Worm (Caenorhabditis elegans) whole organism, midembryonic: Measurements from ENCODE around the gene yars-2.

ENCODE experiments used
- T22C8.4 ChIP-seq: fragments of 200-800 bp; sonication (Bioruptor generic); IDR thresholded peaks from 2 replicates; pipeline ENCODE4 v1.3.6; 2022; ENCODE audit warnings: missing genetic modification characterization, missing compliant biosample characterization
- cog-1 ChIP-seq: sonication (generic microtip); optimal IDR thresholded peaks from 2 replicates; lab custom pipeline; 2016; ENCODE audit warnings: missing genetic modification characterization, missing compliant biosample characterization
- flt-1 ChIP-seq: fragments of 200-800 bp; sonication (Bioruptor generic); IDR thresholded peaks from 2 replicates; pipeline ENCODE4 v1.3.6; 2022; ENCODE audit warnings: missing genetic modification characterization, missing compliant biosample characterization
- klf-2 ChIP-seq: fragments of 200-800 bp; sonication (Bioruptor generic); conservative IDR thresholded peaks from 2 replicates; pipeline ENCODE4 v1.3.6; 2022; ENCODE audit warnings: missing genetic modification reagents, missing genetic modification characterization, missing compliant biosample characterization
- med-1 ChIP-seq: sonication (generic microtip); optimal IDR thresholded peaks from 2 replicates; lab custom pipeline; 2017; ENCODE audit warnings: missing genetic modification characterization, mild to moderate bottlenecking, missing compliant biosample characterization, antibody characterized with exemption, missing genetic modification reagents; ENCODE audit not compliant: insufficient read depth
- ref-1 ChIP-seq: fragments of 200-800 bp; sonication (Bioruptor generic); conservative IDR thresholded peaks from 2 replicates; pipeline ENCODE4 v1.3.6; 2022; ENCODE audit warnings: missing genetic modification reagents, missing genetic modification characterization, missing compliant biosample characterization
- tab-1 ChIP-seq: fragments of 200-800 bp; sonication (Bioruptor generic); IDR thresholded peaks from 2 replicates; pipeline ENCODE4 v1.3.6; 2022; ENCODE audit warnings: missing genetic modification characterization, missing compliant biosample characterization
- ztf-23 ChIP-seq: fragments of 200-800 bp; sonication (Bioruptor generic); IDR thresholded peaks from 2 replicates; pipeline ENCODE4 v1.3.6; 2022; ENCODE audit warnings: missing genetic modification reagents, missing genetic modification characterization, missing compliant biosample characterization
- ztf-29 ChIP-seq: fragments of 200-800 bp; sonication (Bioruptor generic); IDR thresholded peaks from 2 replicates; pipeline ENCODE4 v1.3.6; 2022; ENCODE audit warnings: missing genetic modification reagents, missing genetic modification characterization, missing compliant biosample characterization

yars-2 gene

DNA sequence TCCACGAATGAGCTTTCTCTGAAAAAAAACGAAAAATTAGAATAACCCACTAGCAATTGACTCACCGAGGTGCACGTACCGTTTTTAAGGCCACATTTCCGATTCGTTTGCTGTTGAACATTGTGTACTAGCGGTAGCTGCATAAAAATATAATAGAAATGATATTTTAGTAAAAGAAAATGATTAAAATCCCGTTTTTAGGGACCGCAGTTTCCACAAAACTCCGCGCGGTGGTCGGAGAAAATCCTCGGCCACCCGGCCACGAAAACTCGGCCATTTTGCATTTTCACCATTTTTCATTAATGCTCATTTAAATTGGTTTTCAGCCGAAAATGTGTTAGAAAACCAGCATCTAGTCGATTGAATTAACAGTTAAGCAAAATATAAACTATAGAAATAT is at the start of gene yars-2:
Gene yars-2, minus strand, starts transcription at position 249 of the 400 bp plus-strand sequence.
- TF ChIP-seq ref-1 (no peak), ztf-23 (GFP tag; lab: Robert Waterston, UW) (0 out of 2 replicates have a peak, but pooled peaks have one; percentile 37)

DNA sequence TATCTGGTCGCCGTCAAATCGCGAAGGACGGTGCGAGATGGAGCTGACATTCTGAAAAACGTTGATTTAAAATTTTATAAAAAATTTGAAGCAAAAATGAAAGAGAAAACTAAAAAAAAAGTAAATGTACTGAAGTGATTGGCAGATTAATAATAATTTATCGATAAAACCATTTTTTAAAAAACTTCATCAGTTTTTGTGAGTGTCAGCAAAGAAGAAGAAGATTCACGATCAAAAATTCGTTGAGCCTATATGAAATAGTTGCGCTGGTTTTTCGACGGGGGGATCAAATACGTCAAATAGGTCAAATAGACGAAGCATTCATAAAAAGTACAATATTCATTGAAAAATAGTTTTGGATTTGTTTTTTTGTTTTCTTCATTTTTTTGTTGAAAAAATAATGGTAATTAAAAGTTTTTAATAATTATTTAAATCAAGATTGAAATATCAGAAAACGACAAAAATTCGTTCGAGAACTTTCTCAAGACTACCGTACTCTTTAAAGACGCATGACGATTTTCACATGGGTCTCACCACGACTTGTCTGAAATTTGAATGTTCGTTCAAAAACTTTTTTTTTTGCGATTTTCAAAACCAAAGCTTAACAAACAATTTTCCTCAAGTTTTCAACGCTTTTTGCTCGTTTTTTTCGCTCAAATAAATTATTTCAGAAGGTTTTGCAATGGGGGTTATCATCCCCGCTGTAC is 48.1 kb upstream of the yars-2 start, which contains the start of the genes memi-1 and cyp-31A3:
Gene memi-1, minus strand, starts transcription at position 51 of the 707 bp plus-strand sequence.
Gene cyp-31A3, plus strand, starts transcription at position 672 of the 707 bp plus-strand sequence.
- TF ChIP-seq ztf-23 (GFP tag; lab: Robert Waterston, UW) (no peak), T22C8.4 (GFP tag; lab: Robert Waterston, UW) (no peak), ref-1 (no peak)

DNA sequence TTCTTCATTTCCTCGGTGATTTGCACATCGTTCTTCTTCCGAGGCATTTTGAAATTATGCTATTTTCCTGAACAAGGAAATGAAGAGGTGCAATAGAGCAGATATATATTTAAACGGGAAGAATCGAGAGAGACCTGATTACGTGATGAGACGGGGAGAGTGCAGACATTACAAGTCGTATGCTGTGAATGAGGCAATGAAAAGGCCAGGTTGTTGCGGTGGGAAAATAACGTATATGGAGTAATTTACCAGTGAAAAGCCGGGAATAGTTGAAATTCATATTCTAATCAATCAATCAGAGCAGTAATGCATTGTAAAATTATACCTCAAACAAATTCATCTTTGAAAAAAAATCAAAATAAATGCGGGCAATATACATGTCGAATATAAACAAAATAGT is 46.2 kb upstream of the yars-2 start, which contains the start of gene Y17G9B.8:
Gene Y17G9B.8, minus strand, starts transcription at position 182 of the 400 bp plus-strand sequence.
- TF ChIP-seq klf-2 (GFP tag; lab: Robert Waterston, UW) (no peak), cog-1 (tag; lab: Kevin White, UChicago) (no peak), ztf-29 (GFP tag; lab: Robert Waterston, UW) (no peak), T22C8.4 (GFP tag; lab: Robert Waterston, UW) (no peak), ztf-23 (GFP tag; lab: Robert Waterston, UW) (no peak), ref-1 (no peak), flt-1 (GFP tag; lab: Robert Waterston, UW) (no peak), med-1 (GFP tag; lab: Kevin White, UChicago) (no peak), tab-1 (GFP tag; lab: Robert Waterston, UW) (no peak)

ce11 chrIV:4755929-4756655 is 43.7 kb upstream of the yars-2 start, which contains the start of the genes fbxb-77 and Y17G9B.11:
TSS of gene fbxb-77 (minus strand) at chrIV:4756157.
TSS of gene Y17G9B.11 (plus strand) at chrIV:4756605.
- TF ChIP-seq ref-1 (no peak), ztf-23 (GFP tag; lab: Robert Waterston, UW) (no peak), ztf-29 (GFP tag; lab: Robert Waterston, UW) (no peak), tab-1 (GFP tag; lab: Robert Waterston, UW) (no peak), flt-1 (GFP tag; lab: Robert Waterston, UW) (no peak), cog-1 (tag; lab: Kevin White, UChicago) (no peak), T22C8.4 (GFP tag; lab: Robert Waterston, UW) (no peak), med-1 (GFP tag; lab: Kevin White, UChicago) (no peak), klf-2 (GFP tag; lab: Robert Waterston, UW) (no peak)

DNA sequence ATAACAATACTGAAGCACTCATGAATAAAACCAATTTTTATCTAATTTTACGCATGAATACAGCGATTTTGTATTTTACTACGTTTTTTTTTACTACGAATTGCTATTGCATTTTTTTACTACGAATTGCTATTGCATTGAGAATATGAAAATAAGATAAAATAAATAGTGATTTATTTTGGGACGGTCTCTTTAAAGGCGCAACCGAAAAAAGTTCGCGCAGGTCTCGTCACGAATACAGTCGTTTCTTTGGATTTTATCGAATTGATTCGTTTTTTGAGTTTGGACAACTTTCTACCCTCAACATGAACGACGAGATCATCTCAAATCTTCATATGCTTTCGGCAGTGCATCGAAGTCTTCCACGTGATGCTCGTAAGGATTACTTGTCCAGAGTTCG is 39.4 kb upstream of the yars-2 start, which contains the start of gene Y17G9B.4:
Gene Y17G9B.4, plus strand, starts transcription at position 306 of the 400 bp plus-strand sequence.
- TF ChIP-seq flt-1 (GFP tag; lab: Robert Waterston, UW) (no peak), cog-1 (tag; lab: Kevin White, UChicago) (no peak), T22C8.4 (GFP tag; lab: Robert Waterston, UW) (no peak), ztf-29 (GFP tag; lab: Robert Waterston, UW) (no peak), tab-1 (GFP tag; lab: Robert Waterston, UW) (no peak), ref-1 (no peak), med-1 (GFP tag; lab: Kevin White, UChicago) (no peak), klf-2 (GFP tag; lab: Robert Waterston, UW) (no peak), ztf-23 (GFP tag; lab: Robert Waterston, UW) (no peak)

DNA sequence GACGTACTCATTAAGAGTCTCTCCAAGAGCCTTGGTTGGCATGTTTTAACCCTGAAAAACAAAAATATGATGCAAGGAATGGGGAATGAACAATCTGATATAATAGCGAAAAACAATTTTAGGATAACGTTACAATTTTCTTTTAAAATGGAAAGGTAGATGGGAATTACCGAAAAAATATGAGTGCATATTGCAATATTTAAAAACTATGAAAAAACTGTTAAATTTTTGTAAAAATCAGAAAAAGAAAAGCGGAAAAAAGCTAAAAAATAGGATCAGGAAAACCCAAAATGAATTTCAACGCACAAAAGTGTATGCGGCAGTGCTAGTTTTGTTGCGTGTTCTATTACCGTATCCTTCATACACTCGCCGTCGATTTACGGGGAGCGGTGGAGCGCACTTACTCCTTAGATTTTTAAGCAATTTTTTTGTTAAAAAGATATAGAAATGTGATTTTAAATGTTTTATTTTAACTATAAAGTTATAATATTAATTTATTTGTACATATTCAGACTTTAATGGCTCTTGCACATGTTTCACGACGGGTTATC is 37.4 kb upstream of the yars-2 start, which contains the start of the genes rpl-20 and Y17G9B.5:
Gene rpl-20, minus strand, starts transcription at position 51 of the 551 bp plus-strand sequence.
Gene Y17G9B.5, plus strand, starts transcription at position 513 of the 551 bp plus-strand sequence.
- TF ChIP-seq T22C8.4 (GFP tag; lab: Robert Waterston, UW) (peak; percentile 75), klf-2 (GFP tag; lab: Robert Waterston, UW) (peak; percentile 41; the same call in 1 of the 2 replicates), ztf-29 (GFP tag; lab: Robert Waterston, UW) (peak; percentile 85), ref-1 (0 out of 2 replicates have a peak, but pooled peaks have one; percentile 31), ztf-23 (GFP tag; lab: Robert Waterston, UW) (peak; percentile 95), flt-1 (GFP tag; lab: Robert Waterston, UW) (peak; percentile 94), tab-1 (GFP tag; lab: Robert Waterston, UW) (peak; percentile 58; the same call in 1 of the 2 replicates), med-1 (GFP tag; lab: Kevin White, UChicago) (peak; percentile 36), cog-1 (tag; lab: Kevin White, UChicago) (peak; percentile 99)

DNA sequence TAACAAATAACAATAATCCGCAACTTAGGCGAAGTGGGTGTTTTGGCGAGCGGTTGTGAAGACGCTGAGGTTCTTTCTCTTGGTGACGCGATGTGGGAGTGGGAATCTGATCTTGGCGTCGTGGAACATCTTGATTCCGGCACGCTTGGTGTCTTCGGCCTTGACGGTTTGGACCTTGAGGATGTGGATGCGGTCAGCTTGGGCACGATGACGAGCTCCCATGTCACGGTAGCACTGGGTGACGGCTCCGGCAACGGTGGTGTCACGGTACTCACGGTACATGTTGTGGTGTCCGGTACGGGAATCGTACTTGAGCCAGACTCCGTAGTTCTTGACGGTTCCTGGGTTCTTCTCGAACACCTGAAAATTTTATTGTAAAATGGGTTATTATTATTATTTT is 36.7 kb upstream of the yars-2 start:
- TF ChIP-seq ztf-23 (GFP tag; lab: Robert Waterston, UW): 0 out of 2 replicates have a peak, but pooled peaks have one; percentile 30
- TF ChIP-seq med-1 (GFP tag; lab: Kevin White, UChicago): no peak
- TF ChIP-seq flt-1 (GFP tag; lab: Robert Waterston, UW): peak; percentile 56; the same call in 1 of the 2 replicates
- no peak for TF ChIP-seq cog-1 (tag; lab: Kevin White, UChicago)

ce11 chrIV:4748408-4749105 is 36.1 kb upstream of the yars-2 start, which contains the start of gene cyc-2.1:
TSS of gene cyc-2.1 (minus strand) at chrIV:4749012.
- no peak for TF ChIP-seq tab-1 (GFP tag; lab: Robert Waterston, UW)
- 0 out of 2 replicates have a peak, but pooled peaks have one; percentile 46 for TF ChIP-seq ztf-23 (GFP tag; lab: Robert Waterston, UW)
- no peak for TF ChIP-seq cog-1 (tag; lab: Kevin White, UChicago)
- 0 out of 2 replicates have a peak, but pooled peaks have one; percentile 58 for TF ChIP-seq flt-1 (GFP tag; lab: Robert Waterston, UW)
- no peak for TF ChIP-seq med-1 (GFP tag; lab: Kevin White, UChicago)
- TF ChIP-seq ref-1: no peak
- TF ChIP-seq T22C8.4 (GFP tag; lab: Robert Waterston, UW): no peak
- TF ChIP-seq ztf-29 (GFP tag; lab: Robert Waterston, UW): no peak
- no peak for TF ChIP-seq klf-2 (GFP tag; lab: Robert Waterston, UW)
